Fruit fly (Drosophila melanogaster) whole organism, embryonic: ENCODE data around the gene CG15773.
A peak's percentile ranks its signal among the peaks of the same experiment; 100 is the strongest.

Experiments
- Ada2b ChIP-seq: fragments of 200-800 bp; sonication (Bioruptor generic); IDR thresholded peaks from 2 replicates; pipeline ENCODE4 v1.3.6; 2022; ENCODE audit warnings: missing biosample characterization, missing genetic modification characterization
- Adf1 ChIP-seq: fragments of 200-800 bp; sonication (Bioruptor generic); IDR thresholded peaks from 2 replicates; pipeline ENCODE4 v1.3.6; 2022; ENCODE audit warnings: missing biosample characterization, missing genetic modification characterization
- Aef1 ChIP-seq: fragments of 200-800 bp; sonication (Bioruptor generic); IDR thresholded peaks from 3 replicates; pipeline ENCODE4 v1.3.6; 2022; ENCODE audit warnings: missing biosample characterization, missing genetic modification characterization
- CG10366 ChIP-seq: fragments of 200-800 bp; sonication (Bioruptor generic); IDR thresholded peaks from 2 replicates; pipeline ENCODE4 v1.3.6; 2022; ENCODE audit warnings: missing biosample characterization, missing genetic modification characterization
- CG10543 ChIP-seq: fragments of 200-800 bp; sonication (Bioruptor generic); optimal IDR thresholded peaks from 3 replicates; lab custom pipeline; 2017; ENCODE audit warnings: missing biosample characterization, mild to moderate bottlenecking, missing genetic modification characterization, moderate library complexity
- CG11085 ChIP-seq: fragments of 200-800 bp; sonication (Bioruptor generic); IDR thresholded peaks from 2 replicates; pipeline ENCODE4 v1.3.6; 2022; ENCODE audit warnings: missing biosample characterization, missing genetic modification characterization
- CG11247 ChIP-seq: fragments of 200-800 bp; sonication (Bioruptor generic); IDR thresholded peaks from 2 replicates; pipeline ENCODE4 v1.3.6; 2022; ENCODE audit warnings: missing biosample characterization, missing genetic modification characterization
- CG14441 ChIP-seq: fragments of 200-800 bp; sonication (Bioruptor generic); IDR thresholded peaks from 2 replicates; pipeline ENCODE4 v1.3.6; 2022; ENCODE audit warnings: missing biosample characterization, missing genetic modification characterization
- CG1603 ChIP-seq: fragments of 200-800 bp; sonication (Bioruptor generic); optimal IDR thresholded peaks from 2 replicates; lab custom pipeline; 2019; ENCODE audit warnings: missing biosample characterization, mild to moderate bottlenecking, missing genetic modification characterization, moderate library complexity
- CG17568 ChIP-seq: fragments of 200-800 bp; sonication (Bioruptor generic); optimal IDR thresholded peaks from 2 replicates; lab custom pipeline; 2018; ENCODE audit warnings: missing biosample characterization, mild to moderate bottlenecking, missing genetic modification characterization, moderate library complexity
- CG18476 ChIP-seq: fragments of 200-800 bp; sonication (Bioruptor generic); optimal IDR thresholded peaks from 2 replicates; lab custom pipeline; 2016; ENCODE audit warnings: missing biosample characterization, mild to moderate bottlenecking, missing genetic modification characterization
- CG18599 ChIP-seq: fragments of 200-800 bp; sonication (Bioruptor generic); optimal IDR thresholded peaks from 3 replicates; lab custom pipeline; 2017; ENCODE audit warnings: missing biosample characterization, missing genetic modification characterization, mild to moderate bottlenecking, moderate library complexity, missing genetic modification reagents
- CG2120 ChIP-seq: fragments of 200-800 bp; sonication (Bioruptor generic); optimal IDR thresholded peaks from 3 replicates; lab custom pipeline; 2016; ENCODE audit warnings: missing biosample characterization, missing genetic modification characterization
- CG3065 ChIP-seq: fragments of 200-800 bp; sonication (Bioruptor generic); optimal IDR thresholded peaks from 2 replicates; lab custom pipeline; 2016; ENCODE audit warnings: missing biosample characterization, missing genetic modification characterization
- CG31441 ChIP-seq: fragments of 200-800 bp; sonication (Bioruptor generic); IDR thresholded peaks from 2 replicates; pipeline ENCODE4 v1.3.6; 2022; ENCODE audit warnings: missing biosample characterization, missing genetic modification characterization
- CG34224 ChIP-seq: fragments of 200-800 bp; sonication (Bioruptor generic); IDR thresholded peaks from 3 replicates; pipeline ENCODE4 v1.3.6; 2022; ENCODE audit warnings: missing biosample characterization, missing genetic modification characterization; ENCODE audit not compliant: partially characterized antibody
- CG3726 ChIP-seq: fragments of 200-800 bp; sonication (Bioruptor generic); IDR thresholded peaks from 3 replicates; pipeline ENCODE4, ENCODE4 v1.3.6; 2022; ENCODE audit warnings: missing biosample characterization, missing genetic modification characterization
- CG3838 ChIP-seq: fragments of 200-800 bp; sonication (Bioruptor generic); optimal IDR thresholded peaks from 3 replicates; lab custom pipeline; 2016; ENCODE audit warnings: missing biosample characterization, missing genetic modification characterization
- CG3847 ChIP-seq: fragments of 200-800 bp; sonication (Bioruptor generic); IDR thresholded peaks from 2 replicates; pipeline ENCODE4 v1.3.6; 2022; ENCODE audit warnings: missing biosample characterization, missing genetic modification characterization
- CG4404 ChIP-seq: fragments of 200-800 bp; sonication (Bioruptor generic); IDR thresholded peaks from 2 replicates; pipeline ENCODE4 v1.3.6; 2022; ENCODE audit warnings: missing biosample characterization, missing genetic modification characterization
- CG7357 ChIP-seq: fragments of 200-800 bp; sonication (Bioruptor generic); IDR thresholded peaks from 3 replicates; pipeline ENCODE4 v1.3.6; 2022; ENCODE audit warnings: missing biosample characterization, missing genetic modification characterization
- CG8290 ChIP-seq, 3 experiments: fragments of 200-800 bp; sonication (Bioruptor generic); optimal IDR thresholded peaks; 2 replicates each; lab custom pipeline; 2016 to 2019; ENCODE audit warnings: missing biosample characterization in 3 of 3, missing genetic modification characterization in 3 of 3, mild to moderate bottlenecking in 2 of 3, moderate library complexity in 1 of 3
- CG9215 ChIP-seq: fragments of 200-800 bp; sonication (Bioruptor generic); IDR thresholded peaks from 2 replicates; pipeline ENCODE4 v1.3.6; 2022; ENCODE audit warnings: missing biosample characterization, missing genetic modification characterization
- Deaf1 ChIP-seq: fragments of 200-800 bp; optimal IDR thresholded peaks from 3 replicates; lab custom pipeline; 2019; ENCODE audit warnings: missing biosample characterization, mild to moderate bottlenecking, missing genetic modification characterization, moderate library complexity
- Dfd ChIP-seq, 2 experiments: fragments of >200 bp; optimal IDR thresholded peaks; 2 replicates each; lab custom pipeline; 2017; ENCODE audit warnings: missing biosample characterization in 2 of 2, missing genetic modification characterization in 2 of 2
- Dp ChIP-seq: fragments of 200-800 bp; sonication (Bioruptor generic); optimal IDR thresholded peaks from 2 replicates; lab custom pipeline; 2018; ENCODE audit warnings: missing biosample characterization, mild to moderate bottlenecking, missing genetic modification characterization, moderate library complexity
- Drgx ChIP-seq: fragments of 200-800 bp; sonication (Bioruptor generic); IDR thresholded peaks from 2 replicates; pipeline ENCODE4 v1.3.6; 2022; ENCODE audit warnings: missing biosample characterization, missing genetic modification characterization
- Ets65A ChIP-seq: fragments of 200-800 bp; sonication (Bioruptor generic); peaks from one replicate; lab custom pipeline; 2016; ENCODE audit warnings: missing biosample characterization, missing genetic modification characterization
- Fer2 ChIP-seq: fragments of 200-800 bp; sonication (Bioruptor generic); optimal IDR thresholded peaks from 2 replicates; lab custom pipeline; 2018; ENCODE audit warnings: missing biosample characterization, mild to moderate bottlenecking, missing genetic modification characterization, moderate library complexity
- Gug ChIP-seq: fragments of 200-800 bp; sonication (Bioruptor generic); IDR thresholded peaks from 4 replicates; pipeline ENCODE4 v1.3.6; 2022; ENCODE audit warnings: missing biosample characterization, missing genetic modification characterization
- Nf-YC ChIP-seq: fragments of 200-800 bp; optimal IDR thresholded peaks from 3 replicates; lab custom pipeline; 2019; ENCODE audit warnings: missing biosample characterization, mild to moderate bottlenecking, missing genetic modification characterization, moderate library complexity
- Oli ChIP-seq: fragments of 200-800 bp; sonication (Bioruptor generic); optimal IDR thresholded peaks from 2 replicates; lab custom pipeline; 2018; ENCODE audit warnings: missing biosample characterization, mild to moderate bottlenecking, missing genetic modification characterization, moderate library complexity
- Rfx ChIP-seq: fragments of 200-800 bp; sonication (Bioruptor generic); IDR thresholded peaks from 2 replicates; pipeline ENCODE4 v1.3.6; 2022; ENCODE audit warnings: missing biosample characterization, missing genetic modification characterization
- Sox102F ChIP-seq: fragments of 200-800 bp; sonication (Bioruptor generic); optimal IDR thresholded peaks from 2 replicates; lab custom pipeline; 2018; ENCODE audit warnings: missing biosample characterization, mild to moderate bottlenecking, missing genetic modification characterization, moderate library complexity
- ara ChIP-seq: fragments of 200-800 bp; sonication (Bioruptor generic); IDR thresholded peaks from 2 replicates; pipeline ENCODE4 v1.3.6; 2022; ENCODE audit warnings: missing biosample characterization, missing genetic modification characterization
- dmrt99B ChIP-seq: fragments of 200-800 bp; sonication (Bioruptor generic); optimal IDR thresholded peaks from 2 replicates; lab custom pipeline; 2018; ENCODE audit warnings: missing biosample characterization, mild to moderate bottlenecking, missing genetic modification characterization, moderate library complexity
- dpn ChIP-seq, 2 experiments: fragments of 200-800 bp; sonication (Bioruptor generic); optimal IDR thresholded peaks; 3 replicates each; lab custom pipeline; 2016; ENCODE audit warnings: missing biosample characterization in 2 of 2, missing genetic modification characterization in 2 of 2
- gem ChIP-seq: fragments of 200-800 bp; sonication (Bioruptor generic); optimal IDR thresholded peaks from 2 replicates; lab custom pipeline; 2019; ENCODE audit warnings: missing biosample characterization, mild to moderate bottlenecking, missing genetic modification characterization, moderate library complexity
- grau ChIP-seq: fragments of 200-800 bp; optimal IDR thresholded peaks from 3 replicates; lab custom pipeline; 2019; ENCODE audit warnings: missing biosample characterization, mild to moderate bottlenecking, missing genetic modification characterization, moderate library complexity
- gro ChIP-seq: fragments of 200-800 bp; sonication (Bioruptor generic); optimal IDR thresholded peaks from 2 replicates; lab custom pipeline; 2016; ENCODE audit warnings: missing biosample characterization, missing genetic modification characterization
- klu ChIP-seq: fragments of 200-800 bp; sonication (Bioruptor generic); IDR thresholded peaks from 2 replicates; pipeline ENCODE4 v1.3.6; 2022; ENCODE audit warnings: missing biosample characterization, missing genetic modification characterization
- otp ChIP-seq: fragments of 200-800 bp; sonication (Bioruptor generic); IDR thresholded peaks from 3 replicates; pipeline ENCODE4, ENCODE4 v1.3.6; 2022; ENCODE audit warnings: missing biosample characterization, missing genetic modification characterization
- prd ChIP-seq, 3 experiments: fragments of >200 bp in 2 of 3; fragments of 200-800 bp in 1 of 3; sonication (Bioruptor generic) in 1 of 3; optimal IDR thresholded peaks in 2 of 3; IDR thresholded peaks in 1 of 3; 2 replicates in 2 of 3; 3 replicates in 1 of 3; pipeline versions ENCODE4 v1.3.6 to Lab custom; 2017 to 2022; ENCODE audit warnings: missing biosample characterization in 1 of 3, missing genetic modification characterization in 1 of 3
- ranshi ChIP-seq: fragments of 200-800 bp; sonication (Bioruptor generic); IDR thresholded peaks from 2 replicates; pipeline ENCODE4 v1.3.6; 2022; ENCODE audit warnings: missing biosample characterization, missing genetic modification characterization
- seq ChIP-seq: fragments of 200-800 bp; sonication (Bioruptor generic); IDR thresholded peaks from 2 replicates; pipeline ENCODE4 v1.3.6; 2022; ENCODE audit warnings: missing biosample characterization, missing genetic modification characterization
- sisA ChIP-seq: fragments of 200-800 bp; sonication (Bioruptor generic); IDR thresholded peaks from 2 replicates; pipeline ENCODE4 v1.3.6; 2022; ENCODE audit warnings: missing biosample characterization, missing genetic modification characterization
- slbo ChIP-seq: fragments of 200-800 bp; sonication (Bioruptor generic); IDR thresholded peaks from 2 replicates; pipeline ENCODE4 v1.3.6; 2022; ENCODE audit warnings: missing biosample characterization, missing genetic modification characterization
- sob ChIP-seq: fragments of 200-800 bp; sonication (Bioruptor generic); IDR thresholded peaks from 2 replicates; pipeline ENCODE4 v1.3.6; 2022; ENCODE audit warnings: missing biosample characterization, missing genetic modification characterization
- vvl ChIP-seq: fragments of 200-800 bp; sonication (Bioruptor generic); IDR thresholded peaks from 2 replicates; pipeline ENCODE4 v1.3.6; 2022; ENCODE audit warnings: missing biosample characterization, missing genetic modification characterization
- wdn ChIP-seq: fragments of 200-800 bp; sonication (Bioruptor generic); IDR thresholded peaks from 2 replicates; pipeline ENCODE4 v1.3.6; 2022; ENCODE audit warnings: missing biosample characterization, missing genetic modification characterization

The CG15773 gene

dm6 chrX:5737157-5737556, 4.6 kb downstream of the CG15773 start (continued):
- TF ChIP-seq sisA (GFP tag; lab: Robert Waterston, UW), result peak; percentile 32; the same call in 1 of the 2 replicates
- 0 out of 2 replicates have a peak, but pooled peaks have one; percentile 34 for TF ChIP-seq ranshi (GFP tag; lab: Robert Waterston, UW)
- TF ChIP-seq CG17568 (GFP tag; lab: Kevin White, UChicago), result no peak
- TF ChIP-seq sob (GFP tag; lab: Robert Waterston, UW), result 0 out of 2 replicates have a peak, but pooled peaks have one; percentile 12
- no peak for TF ChIP-seq CG18476 (GFP tag; lab: Kevin White, UChicago)
- no peak for TF ChIP-seq Dp (GFP tag; lab: Kevin White, UChicago)
- TF ChIP-seq CG10543, result peak; percentile 20
- peak; percentile 61 for TF ChIP-seq slbo
- 0 out of 3 replicates have a peak, but pooled peaks have one; percentile 16 for TF ChIP-seq otp (GFP tag; lab: Robert Waterston, UW)
- TF ChIP-seq wdn (GFP tag; lab: Robert Waterston, UW), result no peak
- no peak for TF ChIP-seq CG8290 (GFP tag; optimal IDR thresholded peaks at IDR 0.05; lab: Kevin White, UChicago)
- peak in 1 of 2 experiments; percentile 61 for TF ChIP-seq CG8290 (tag; optimal IDR thresholded peaks at IDR 0.05; lab: Kevin White, UChicago)
- TF ChIP-seq gem (tag; lab: Kevin White, UChicago), result peak; percentile 8
- TF ChIP-seq klu (GFP tag; lab: Robert Waterston, UW), result 0 out of 2 replicates have a peak, but pooled peaks have one; percentile 42
- peak; percentile 20 for TF ChIP-seq Deaf1 (tag; lab: Kevin White, UChicago)
- TF ChIP-seq Dfd (GFP tag; optimal IDR thresholded peaks at IDR 0.05; lab: Kevin White, UChicago), result no peak
- TF ChIP-seq Drgx (GFP tag; lab: Robert Waterston, UW), result peak; percentile 59
- TF ChIP-seq CG2120, result peak; percentile 21
- peak; percentile 18 for TF ChIP-seq CG1603 (tag; lab: Kevin White, UChicago)
- TF ChIP-seq CG14441 (GFP tag; lab: Robert Waterston, UW), result peak; percentile 61
- TF ChIP-seq grau (tag; lab: Kevin White, UChicago), result peak; percentile 16
- no peak for TF ChIP-seq prd (optimal IDR thresholded peaks at IDR 0.05; lab: Kevin White, UChicago)
- TF ChIP-seq prd (GFP tag; IDR thresholded peaks at IDR 0.05; lab: Robert Waterston, UW), result peak; percentile 37; the same call in 1 of the 3 replicates
- no peak for TF ChIP-seq CG31441 (GFP tag; lab: Robert Waterston, UW)
- TF ChIP-seq ara (GFP tag; lab: Robert Waterston, UW), result peak; percentile 47; the same call in 1 of the 2 replicates
- TF ChIP-seq CG3838 (GFP tag; lab: Kevin White, UChicago), result no peak
- peak; percentile 12; the same call in 1 of the 2 replicates for TF ChIP-seq CG9215 (GFP tag; lab: Robert Waterston, UW)
- peak; percentile 57 for TF ChIP-seq Rfx (GFP tag; lab: Robert Waterston, UW)
- no peak for TF ChIP-seq CG34224 (GFP tag; lab: Robert Waterston, UW)
- TF ChIP-seq CG11247 (GFP tag; lab: Robert Waterston, UW), result 0 out of 2 replicates have a peak, but pooled peaks have one; percentile 38
- no peak for TF ChIP-seq CG7357
- TF ChIP-seq Aef1 (GFP tag; lab: Robert Waterston, UW), result peak; percentile 36; the same call in 1 of the 3 replicates
- no peak for TF ChIP-seq CG3726 (GFP tag; lab: Robert Waterston, UW)
- TF ChIP-seq dmrt99B (tag; lab: Kevin White, UChicago), result peak; percentile 6
- peak; percentile 35; the same call in 1 of the 2 replicates for TF ChIP-seq seq (GFP tag; lab: Robert Waterston, UW)
- TF ChIP-seq Gug (GFP tag; lab: Robert Waterston, UW), result peak; percentile 42; the same call in 1 of the 4 replicates
- TF ChIP-seq Nf-YC (tag; lab: Kevin White, UChicago), result peak; percentile 23
- TF ChIP-seq Ets65A (GFP tag; lab: Kevin White, UChicago), result peak; percentile 12
- peak; percentile 81 for TF ChIP-seq Adf1 (GFP tag; lab: Robert Waterston, UW)
- peak; percentile 6 for TF ChIP-seq Oli
- no peak for TF ChIP-seq Fer2 (tag; lab: Kevin White, UChicago)
- peak; percentile 39 for TF ChIP-seq Sox102F (GFP tag; lab: Kevin White, UChicago)
- TF ChIP-seq CG4404 (GFP tag; lab: Robert Waterston, UW), result 0 out of 2 replicates have a peak, but pooled peaks have one; percentile 11
- peak; percentile 22; the same call in 1 of the 2 replicates for TF ChIP-seq CG3847 (GFP tag; lab: Robert Waterston, UW)
- 0 out of 2 replicates have a peak, but pooled peaks have one; percentile 11 for TF ChIP-seq CG10366 (GFP tag; lab: Robert Waterston, UW)
- peak in 1 of 2 experiments; percentile 10 for TF ChIP-seq dpn (GFP tag; optimal IDR thresholded peaks at IDR 0.05; lab: Kevin White, UChicago)
- peak; percentile 30 for TF ChIP-seq CG3065 (GFP tag; lab: Kevin White, UChicago)
- peak; percentile 57 for TF ChIP-seq CG18599
- 0 out of 2 replicates have a peak, but pooled peaks have one; percentile 42 for TF ChIP-seq CG11085
- peak; percentile 76 for TF ChIP-seq vvl (GFP tag; lab: Robert Waterston, UW)
- no peak for TF ChIP-seq gro
- 0 out of 2 replicates have a peak, but pooled peaks have one; percentile 11 for TF ChIP-seq Ada2b (GFP tag; lab: Robert Waterston, UW)
